Fruit fly (Drosophila melanogaster) Kc167 (cell line): Measurements from ENCODE around the gene Tmx3.

ENCODE experiments used
- Myc ChIP-seq: fragments of >200 bp; optimal IDR thresholded peaks from 2 replicates; lab custom pipeline; 2017; ENCODE audit warnings: missing external identifiers
- Sin3A ChIP-seq: fragments of >200 bp; optimal IDR thresholded peaks from 2 replicates; lab custom pipeline; 2018; ENCODE audit warnings: missing external identifiers
- h ChIP-seq: fragments of >200 bp; optimal IDR thresholded peaks from 3 replicates; lab custom pipeline; 2018; ENCODE audit warnings: missing external identifiers
- insv ChIP-seq: fragments of >200 bp; optimal IDR thresholded peaks from 3 replicates; lab custom pipeline; 2018; ENCODE audit warnings: missing external identifiers
- psq ChIP-seq: fragments of >200 bp; optimal IDR thresholded peaks from 2 replicates; lab custom pipeline; 2017; ENCODE audit warnings: missing external identifiers
- ttk ChIP-seq: sonication (Bioruptor generic); optimal IDR thresholded peaks from 2 replicates; lab custom pipeline; 2017; ENCODE audit warnings: missing external identifiers

The Tmx3 gene

DNA sequence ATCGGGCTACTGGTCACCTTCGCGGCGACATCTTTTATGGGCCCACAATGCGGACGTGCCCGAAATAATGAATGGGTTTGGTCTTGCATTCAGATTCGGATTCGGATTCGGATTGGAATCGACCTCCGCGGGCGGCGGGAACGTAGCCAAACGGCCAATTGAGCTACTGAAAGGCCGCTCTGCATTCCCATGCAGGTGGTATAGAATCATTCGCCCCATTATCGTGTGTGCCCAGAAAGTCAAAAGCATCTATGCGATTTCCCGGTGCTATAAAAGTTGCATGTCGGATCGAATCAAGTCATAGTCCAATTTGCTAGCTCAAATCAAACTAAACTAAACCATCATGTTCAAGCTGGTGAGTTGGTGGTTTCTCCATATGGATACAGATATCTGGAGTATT lies 40.2 kb downstream of the Tmx3 start, which contains the start of gene CG13068:
Gene CG13068 (plus strand): TSS at position 301 of the 400 bp plus-strand sequence.
- TF ChIP-seq Myc (lab: Kevin White, UChicago) (no peak), insv (no peak), psq (no peak), ttk (no peak), Sin3A (lab: Kevin White, UChicago) (no peak), h (lab: Kevin White, UChicago) (no peak)

DNA sequence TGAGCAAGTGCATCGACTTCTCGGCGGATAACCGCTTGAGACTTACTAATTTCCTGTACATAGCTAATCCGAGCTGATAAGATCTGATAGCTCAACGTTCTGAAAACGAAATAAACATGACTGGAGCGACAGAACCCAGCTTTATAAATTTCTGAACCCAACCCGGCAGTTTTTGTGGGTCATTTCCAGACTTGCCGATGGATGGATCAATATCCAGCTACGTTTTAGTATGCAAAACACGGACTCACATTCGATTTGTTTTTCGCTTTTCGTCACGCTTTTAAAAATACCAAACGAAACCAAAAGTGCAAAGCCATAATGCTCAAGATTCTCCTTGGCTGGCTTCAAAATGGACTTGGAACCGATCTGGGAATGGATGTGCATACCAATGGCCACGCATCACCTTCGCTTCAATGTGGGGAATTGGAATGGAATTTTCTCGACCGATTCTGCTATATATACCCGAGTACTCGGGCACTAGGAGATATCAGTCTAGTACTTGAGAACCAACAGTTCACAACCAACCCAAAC lies 42.0 kb downstream of the Tmx3 start, which contains the start of the genes CG34248 and CG13067:
Gene CG34248 (minus strand): TSS at position 101 of the 531 bp plus-strand sequence.
Gene CG13067 (plus strand): TSS at position 481 of the 531 bp plus-strand sequence.
- TF ChIP-seq Sin3A (lab: Kevin White, UChicago) (no peak), psq (no peak), ttk (no peak), Myc (lab: Kevin White, UChicago) (no peak), h (lab: Kevin White, UChicago) (no peak), insv (no peak)

DNA sequence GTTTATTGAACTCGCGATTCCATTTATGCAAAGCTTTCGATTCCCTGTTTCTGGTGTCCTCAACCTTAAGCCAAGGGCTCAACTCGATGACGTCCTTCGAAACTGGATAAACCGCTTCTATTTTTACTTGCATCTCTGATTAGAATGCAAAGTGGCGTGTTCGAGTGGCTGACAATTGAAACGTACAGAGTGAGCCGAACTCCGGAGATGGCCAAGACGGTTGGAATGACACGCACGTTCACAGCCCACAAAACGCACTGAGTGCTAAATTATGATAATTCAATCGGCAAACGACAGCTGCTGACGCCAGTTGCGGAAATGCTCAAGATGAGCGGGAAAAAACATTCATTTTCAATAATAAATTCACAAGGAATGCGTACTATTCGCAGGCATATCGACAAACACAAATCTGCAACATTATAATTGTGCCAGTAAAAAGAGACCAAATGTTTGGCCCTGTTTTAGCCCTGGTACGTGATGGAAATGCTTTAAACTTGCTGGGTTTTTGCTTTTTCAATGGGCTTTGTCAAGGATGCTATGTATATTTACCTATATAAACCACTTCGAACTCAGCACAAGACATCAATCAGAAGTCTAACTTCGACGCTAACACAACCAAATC lies 43.5 kb downstream of the Tmx3 start, which contains the start of gene CG13066:
Gene CG13066 (plus strand): TSS at position 572 of the 622 bp plus-strand sequence.
- TF ChIP-seq psq: no peak
- TF ChIP-seq ttk: no peak
- no peak for TF ChIP-seq Sin3A (lab: Kevin White, UChicago)
- TF ChIP-seq h (lab: Kevin White, UChicago): no peak
- no peak for TF ChIP-seq insv
- TF ChIP-seq Myc (lab: Kevin White, UChicago): no peak

DNA sequence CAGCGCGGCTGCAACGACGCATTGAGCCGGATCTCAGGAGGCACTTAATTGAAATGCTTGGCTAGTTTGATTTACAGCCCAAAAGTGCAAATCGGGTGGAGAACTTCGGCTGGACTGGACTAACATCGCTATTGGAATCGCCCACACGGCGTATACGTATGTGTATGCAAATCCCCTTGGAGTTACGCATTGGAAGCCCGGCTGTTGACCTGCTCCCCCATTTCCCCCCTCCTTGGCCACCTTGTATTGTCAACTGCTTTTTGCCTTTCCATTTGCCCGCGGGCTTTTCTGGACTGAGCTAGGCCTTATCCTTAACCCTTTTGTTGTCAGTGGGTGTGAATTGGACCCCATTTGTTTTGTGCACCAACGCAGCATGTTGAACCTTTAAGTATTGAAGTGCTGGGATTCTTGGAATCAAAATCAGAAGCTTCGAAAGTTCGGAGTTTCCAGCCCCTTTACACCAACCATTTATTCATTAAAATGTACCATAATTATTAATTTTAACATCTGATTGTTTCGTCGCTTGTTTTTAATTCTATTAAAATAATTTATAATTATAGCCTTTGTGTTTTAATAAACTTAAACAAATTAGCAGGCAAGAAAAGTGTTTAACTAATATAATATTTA lies 46.6 kb downstream of the Tmx3 start:
- no peak for TF ChIP-seq h (lab: Kevin White, UChicago)
- no peak for TF ChIP-seq Myc (lab: Kevin White, UChicago)
- no peak for TF ChIP-seq ttk
- TF ChIP-seq insv: no peak
- TF ChIP-seq psq: no peak
- TF ChIP-seq Sin3A (lab: Kevin White, UChicago): no peak

DNA sequence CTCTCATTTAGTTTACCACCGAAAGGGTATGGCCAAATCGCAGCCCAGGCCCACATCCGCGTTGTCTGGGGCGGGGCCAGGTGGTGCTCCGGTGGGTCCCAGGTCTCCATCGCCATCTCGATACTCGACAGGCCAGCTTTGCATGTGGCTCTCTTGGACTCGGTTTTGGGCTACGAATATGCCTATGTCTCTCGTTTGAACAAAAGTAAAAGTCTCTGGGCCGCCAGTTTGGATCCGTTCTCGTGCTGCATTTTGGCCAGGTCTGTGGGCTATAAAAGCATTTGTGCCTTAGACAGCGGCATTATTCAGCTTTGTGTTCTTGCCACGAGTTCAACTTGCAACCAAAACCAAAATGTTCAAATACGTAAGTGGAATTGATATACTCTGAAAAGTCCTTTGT lies 48.2 kb downstream of the Tmx3 start, which contains the start of gene CG13065:
Gene CG13065 (plus strand): TSS at position 301 of the 400 bp plus-strand sequence.
- TF ChIP-seq psq (no peak), insv (no peak), Sin3A (lab: Kevin White, UChicago) (no peak), Myc (lab: Kevin White, UChicago) (no peak), h (lab: Kevin White, UChicago) (no peak), ttk (no peak)

DNA sequence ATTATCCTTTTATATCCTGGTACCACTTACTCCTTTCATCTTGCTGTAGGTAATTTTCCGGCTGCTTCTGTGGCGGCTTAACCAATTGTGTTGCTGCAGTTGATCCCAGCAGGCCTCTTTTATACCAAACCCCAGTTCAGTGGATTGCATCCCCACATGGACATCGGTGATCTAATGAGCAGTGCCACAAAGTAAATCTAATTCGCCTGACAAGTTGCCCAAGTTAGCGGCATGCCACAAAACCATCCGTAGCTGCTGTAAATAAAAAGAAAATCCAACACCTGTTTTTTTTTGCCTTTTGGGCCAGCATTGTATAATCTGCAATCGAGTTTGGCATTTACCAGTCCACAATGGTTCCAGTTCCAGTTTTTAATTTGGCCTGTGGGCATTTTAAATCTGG lies 50.3 kb downstream of the Tmx3 start, which contains the start of gene CG13050:
Gene CG13050 (minus strand): TSS at position 101 of the 400 bp plus-strand sequence.
- TF ChIP-seq insv: no peak
- TF ChIP-seq psq: no peak
- TF ChIP-seq ttk: no peak
- no peak for TF ChIP-seq Myc (lab: Kevin White, UChicago)
- TF ChIP-seq Sin3A (lab: Kevin White, UChicago): no peak
- TF ChIP-seq h (lab: Kevin White, UChicago): no peak

DNA sequence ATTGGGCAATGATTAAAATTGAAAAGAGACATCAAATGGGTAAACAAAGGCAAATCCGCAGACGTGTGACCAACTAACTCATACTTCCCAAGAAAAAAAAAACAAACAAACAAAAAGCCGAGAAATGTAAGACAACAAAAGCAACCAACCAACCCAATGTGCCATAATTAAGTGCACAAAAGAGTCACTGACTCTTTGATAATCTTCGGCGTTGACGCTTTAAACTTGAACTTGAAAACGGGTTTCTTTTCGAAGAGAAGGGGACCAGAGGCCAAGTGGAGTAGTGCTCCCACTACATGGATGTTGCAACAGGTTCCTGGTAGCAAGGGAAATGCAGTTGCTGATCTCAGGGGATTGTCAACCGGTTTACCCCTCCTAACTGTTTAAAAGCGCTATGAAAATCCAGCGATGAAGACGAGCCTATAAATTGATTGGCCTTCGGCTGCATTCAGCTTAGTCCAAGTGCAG lies 51.1 kb downstream of the Tmx3 start, which contains the start of gene CG13064:
Gene CG13064 (plus strand): TSS at position 418 of the 468 bp plus-strand sequence.
- TF ChIP-seq h (lab: Kevin White, UChicago) (no peak), Myc (lab: Kevin White, UChicago) (no peak), psq (no peak)
